Worm (Caenorhabditis elegans): Measurements from ENCODE around the gene gfi-3.

- TF ChIP-seq nhr-25 (tag; optimal IDR thresholded peaks at IDR 0.05; ENCODE audit: borderline replicate concordance, insufficient read depth) (no peak), mdl-1 (tag; optimal IDR thresholded peaks at IDR 0.05) (no peak), F49E8.2 (tag; optimal IDR thresholded peaks at IDR 0.05; ENCODE audit: borderline replicate concordance) (no peak), ztf-11 (tag; optimal IDR thresholded peaks at IDR 0.05) (no peak), lsy-2 (tag; optimal IDR thresholded peaks at IDR 0.05) (no peak), zag-1 (tag; optimal IDR thresholded peaks at IDR 0.05) (no peak), mdt-29 (GFP tag; IDR thresholded peaks at IDR 0.05) (no peak), ama-1 (optimal IDR thresholded peaks at IDR 0.05) (no peak), lin-15B (tag; optimal IDR thresholded peaks at IDR 0.05) (no peak), fos-1 (tag; optimal IDR thresholded peaks at IDR 0.05) (no peak), ZK546.5 (tag; optimal IDR thresholded peaks at IDR 0.05) (no peak), madf-5 (GFP tag; IDR thresholded peaks at IDR 0.05) (no peak), nhr-76 (tag; optimal IDR thresholded peaks at IDR 0.05) (no peak)
Measured at ce11 chrX:14495075-14495474, 14.7 kb downstream of the gfi-3 start.

Measured in whole organism, L4 larva.